Fruit fly (Drosophila melanogaster) Kc167 (cell line): Measurements from ENCODE around the gene CG3277.

Experiments
- Myc ChIP-seq: fragments of >200 bp; optimal IDR thresholded peaks from 2 replicates; lab custom pipeline; 2017; ENCODE audit warnings: missing external identifiers
- Sin3A ChIP-seq: fragments of >200 bp; optimal IDR thresholded peaks from 2 replicates; lab custom pipeline; 2018; ENCODE audit warnings: missing external identifiers
- h ChIP-seq: fragments of >200 bp; optimal IDR thresholded peaks from 3 replicates; lab custom pipeline; 2018; ENCODE audit warnings: missing external identifiers
- insv ChIP-seq: fragments of >200 bp; optimal IDR thresholded peaks from 3 replicates; lab custom pipeline; 2018; ENCODE audit warnings: missing external identifiers
- psq ChIP-seq: fragments of >200 bp; optimal IDR thresholded peaks from 2 replicates; lab custom pipeline; 2017; ENCODE audit warnings: missing external identifiers
- ttk ChIP-seq: sonication (Bioruptor generic); optimal IDR thresholded peaks from 2 replicates; lab custom pipeline; 2017; ENCODE audit warnings: missing external identifiers

The CG3277 gene

dm6 chr2L:3354642-3355380 lies 50.9 kb downstream of the CG3277 start, which contains the start of gene E23:
TSS of gene E23 (minus strand) at chr2L:3354829.
- TF ChIP-seq psq (no peak), Myc (lab: Kevin White, UChicago) (no peak), ttk (lab: Kevin White, UChicago) (no peak), Sin3A (lab: Kevin White, UChicago) (no peak), h (lab: Kevin White, UChicago) (no peak), insv (no peak)

DNA sequence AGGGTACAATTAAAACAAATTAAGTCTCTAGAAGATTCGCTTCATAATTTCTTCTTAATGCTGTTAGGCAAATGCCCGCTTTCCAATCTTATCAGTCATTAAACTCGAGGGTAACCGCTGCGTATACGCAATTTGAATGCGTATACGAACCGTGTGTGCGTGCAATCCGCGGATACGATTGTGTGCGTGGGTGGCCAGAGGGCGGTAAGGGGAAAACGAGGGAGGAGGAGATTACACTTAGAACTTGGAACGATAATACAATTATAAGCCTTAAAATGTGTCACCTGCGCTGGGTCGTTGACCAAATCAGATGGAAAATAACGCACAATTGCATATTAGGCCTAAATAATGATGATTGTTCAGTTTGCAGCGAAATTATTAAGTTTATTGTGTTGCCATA lies 51.9 kb downstream of the CG3277 start:
- TF ChIP-seq h (lab: Kevin White, UChicago): no peak
- TF ChIP-seq ttk (lab: Kevin White, UChicago): no peak
- TF ChIP-seq psq: no peak
- TF ChIP-seq Sin3A (lab: Kevin White, UChicago): no peak
- TF ChIP-seq insv: no peak
- TF ChIP-seq Myc (lab: Kevin White, UChicago): no peak

DNA sequence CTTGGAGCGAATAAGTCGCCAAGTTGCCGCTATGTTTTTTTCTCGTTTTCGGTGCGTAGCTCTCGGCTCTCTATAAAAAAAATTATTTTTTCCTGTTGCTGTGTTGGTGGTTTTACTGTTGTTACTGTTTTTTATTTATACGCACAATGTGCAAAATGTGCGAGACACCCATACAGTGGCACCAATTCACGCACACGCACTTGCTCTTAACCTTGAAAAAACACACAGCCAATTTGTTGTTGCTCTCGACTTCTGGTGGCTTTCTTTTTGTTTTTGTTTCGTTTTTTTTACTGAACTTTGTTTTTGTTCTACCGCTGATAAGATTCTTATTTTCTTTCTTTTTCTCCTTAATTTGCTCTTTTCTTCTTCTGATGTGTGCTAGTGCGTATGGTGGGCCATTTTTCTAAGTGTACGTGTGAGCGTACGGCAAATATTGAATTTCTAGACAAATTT lies 52.3 kb downstream of the CG3277 start:
- TF ChIP-seq Sin3A (lab: Kevin White, UChicago) (no peak), psq (no peak), insv (no peak), ttk (lab: Kevin White, UChicago) (no peak), h (lab: Kevin White, UChicago) (no peak), Myc (lab: Kevin White, UChicago) (no peak)

dm6 chr2L:3356790-3357696 lies 53.1 kb downstream of the CG3277 start, which contains the start of gene CG8838:
TSS of gene CG8838 (plus strand) at chr2L:3357646.
- no peak for TF ChIP-seq h (lab: Kevin White, UChicago)

- TF ChIP-seq insv (no peak), h (lab: Kevin White, UChicago) (no peak), psq (no peak), Myc (lab: Kevin White, UChicago) (no peak), ttk (lab: Kevin White, UChicago) (no peak), Sin3A (lab: Kevin White, UChicago) (no peak)
Observed at dm6 chr2L:3361821-3362220, 57.9 kb downstream of the CG3277 start.

DNA sequence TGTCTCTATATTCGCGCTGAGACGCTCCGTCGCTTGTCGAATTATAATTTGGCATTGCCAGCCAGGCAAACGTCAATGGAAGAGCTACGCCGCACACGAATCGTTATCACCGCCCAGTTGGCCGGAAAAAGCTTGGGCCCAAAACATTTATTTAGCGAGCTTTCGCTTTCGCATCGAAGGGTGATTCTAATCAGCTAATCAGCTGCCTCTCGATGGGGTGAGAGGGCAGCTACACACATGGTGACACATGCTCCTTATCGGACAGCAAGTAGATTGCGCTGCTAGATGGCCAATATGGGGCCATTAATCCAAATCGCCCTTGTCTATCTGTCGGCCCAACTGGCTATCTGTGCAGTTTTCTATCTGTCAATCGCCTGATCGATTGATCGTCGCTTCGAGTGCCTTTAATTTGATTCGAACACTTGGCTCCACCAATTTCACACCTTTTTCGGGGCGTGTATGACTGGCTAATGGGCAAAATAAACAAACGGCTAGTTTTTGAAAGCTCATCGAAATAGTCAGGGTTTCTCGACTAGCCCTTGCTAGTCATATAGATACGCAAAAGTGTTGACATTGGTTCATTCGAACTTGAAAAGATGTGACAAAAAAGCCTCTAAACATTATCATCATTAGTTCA lies 62.3 kb downstream of the CG3277 start:
- no peak for TF ChIP-seq insv
- TF ChIP-seq psq: no peak
- TF ChIP-seq h (lab: Kevin White, UChicago): no peak
- TF ChIP-seq Myc (lab: Kevin White, UChicago): no peak
- no peak for TF ChIP-seq ttk (lab: Kevin White, UChicago)
- no peak for TF ChIP-seq Sin3A (lab: Kevin White, UChicago)
